Worm (Caenorhabditis elegans): ENCODE data around the gene ipla-3.

Gene ipla-3

ce11 chrV:20698837-20699236, 30.2 kb downstream of the ipla-3 start:
- TF ChIP-seq Y48G9A.11 (GFP tag; IDR thresholded peaks at IDR 0.05) (peak; percentile 9; the same call in 1 of the 2 replicates), snpc-4 (tag; optimal IDR thresholded peaks at IDR 0.05) (peak; percentile 23), F49E8.2 (tag; optimal IDR thresholded peaks at IDR 0.05; ENCODE audit: borderline replicate concordance) (peak; percentile 18)

ce11 chrV:20698266-20698665, 30.8 kb downstream of the ipla-3 start, which contains the start of gene F53F8.7:
TSS of gene F53F8.7 (minus strand) at chrV:20698366.
- TF ChIP-seq cey-2 (tag; optimal IDR thresholded peaks at IDR 0.05; ENCODE audit: borderline replicate concordance, insufficient read depth), result no peak
- TF ChIP-seq aha-1 (tag), result peak; percentile 42

DNA sequence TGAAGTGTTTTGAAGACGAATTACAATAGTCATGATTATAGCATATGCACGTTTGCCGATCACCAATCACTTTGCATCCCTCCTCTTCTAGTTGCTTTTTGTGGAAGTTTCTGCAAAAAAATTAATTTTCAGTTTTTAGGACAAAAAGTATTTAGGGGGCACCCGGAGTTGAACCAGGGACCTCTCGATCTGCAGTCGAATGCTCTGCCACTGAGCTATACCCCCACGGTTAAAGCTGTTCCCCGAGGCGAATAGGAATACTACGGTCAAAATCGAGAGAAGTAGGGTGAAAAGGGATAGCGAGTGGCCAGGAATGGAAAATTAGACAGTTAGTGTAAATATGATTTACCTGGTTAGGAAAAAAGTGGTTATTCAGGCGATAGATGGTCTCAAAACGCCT, 35.1 kb downstream of the ipla-3 start:
- TF ChIP-seq daf-19 (GFP tag; conservative IDR thresholded peaks at IDR 0.05) (no peak), Y48G9A.11 (GFP tag; IDR thresholded peaks at IDR 0.05) (peak; percentile 80), pqm-1 (tag; optimal IDR thresholded peaks at IDR 0.05) (no peak), nhr-6 (tag; optimal IDR thresholded peaks at IDR 0.05) (peak; percentile 58), gei-8 (GFP tag; optimal IDR thresholded peaks at IDR 0.05) (peak; percentile 67), lin-38 (GFP tag; IDR thresholded peaks at IDR 0.05) (peak; percentile 71), ceh-28 (tag; optimal IDR thresholded peaks at IDR 0.05) (no peak), aha-1 (tag) (no peak), lin-13 (GFP tag; optimal IDR thresholded peaks at IDR 0.05) (no peak), lin-1 (GFP tag; IDR thresholded peaks at IDR 0.05) (peak; percentile 81), nhr-48 (tag; optimal IDR thresholded peaks at IDR 0.05) (peak; percentile 38), Y75B8A.6 (GFP tag; IDR thresholded peaks at IDR 0.05) (peak; percentile 71; the same call in 1 of the 2 replicates), zfp-2 (tag; optimal IDR thresholded peaks at IDR 0.05) (peak; percentile 11), lim-7 (GFP tag; IDR thresholded peaks at IDR 0.05) (peak; percentile 92), egl-27 (tag; optimal IDR thresholded peaks at IDR 0.05) (no peak), lin-29 (GFP tag; IDR thresholded peaks at IDR 0.05) (0 out of 2 replicates have a peak, but pooled peaks have one; percentile 54), lin-15B (tag; optimal IDR thresholded peaks at IDR 0.05) (no peak), nhr-237 (tag; optimal IDR thresholded peaks at IDR 0.05) (no peak), lin-39 (tag; optimal IDR thresholded peaks at IDR 0.05) (no peak), spr-3 (GFP tag; optimal IDR thresholded peaks at IDR 0.05) (peak; percentile 36), F44E2.7 (GFP tag; IDR thresholded peaks at IDR 0.05) (peak; percentile 21; the same call in 1 of the 2 replicates), zfp-3 (GFP tag; conservative IDR thresholded peaks at IDR 0.05) (no peak), dmd-9 (GFP tag; IDR thresholded peaks at IDR 0.05) (peak; percentile 29; the same call in 1 of the 2 replicates), ceh-62 (tag; optimal IDR thresholded peaks at IDR 0.05) (no peak), jun-1 (tag; optimal IDR thresholded peaks at IDR 0.05) (peak; percentile 19), F49E8.2 (tag; optimal IDR thresholded peaks at IDR 0.05; ENCODE audit: borderline replicate concordance) (peak; percentile 16), zag-1 (tag; optimal IDR thresholded peaks at IDR 0.05) (no peak), mxl-3 (GFP tag; optimal IDR thresholded peaks at IDR 0.05) (no peak), ZK337.2 (GFP tag; IDR thresholded peaks at IDR 0.05) (peak; percentile 68; the same call in 1 of the 2 replicates), set-16 (GFP tag; IDR thresholded peaks at IDR 0.05) (no peak; the same call in 1 of the 2 replicates), attf-4 (tag; optimal IDR thresholded peaks at IDR 0.05) (no peak), saeg-2 (GFP tag; IDR thresholded peaks at IDR 0.05) (0 out of 2 replicates have a peak, but pooled peaks have one; percentile 11), nhr-42 (GFP tag; IDR thresholded peaks at IDR 0.05) (peak; percentile 58; the same call in 1 of the 2 replicates), lsy-2 (tag; optimal IDR thresholded peaks at IDR 0.05) (peak in 1 of 2 experiments; percentile 57), ZK546.5 (tag; optimal IDR thresholded peaks at IDR 0.05) (no peak), madf-9 (GFP tag; conservative IDR thresholded peaks at IDR 0.05) (peak; percentile 61; the same call in 1 of the 2 replicates), T26A8.4 (GFP tag; IDR thresholded peaks at IDR 0.05) (peak; percentile 87), F10B5.3 (tag; optimal IDR thresholded peaks at IDR 0.05) (no peak), zip-11 (GFP tag; IDR thresholded peaks at IDR 0.05) (0 out of 2 replicates have a peak, but pooled peaks have one; percentile 66), unc-130 (GFP tag; optimal IDR thresholded peaks at IDR 0.05) (no peak), lir-3 (tag; optimal IDR thresholded peaks at IDR 0.05) (peak; percentile 47), tra-1 (GFP tag; IDR thresholded peaks at IDR 0.05) (peak; percentile 83), dpl-1 (GFP tag; optimal IDR thresholded peaks at IDR 0.05) (peak; percentile 13), hlh-11 (tag; optimal IDR thresholded peaks at IDR 0.05) (peak; percentile 47), F26F4.8 (GFP tag; conservative IDR thresholded peaks at IDR 0.05) (peak; percentile 88)
